Worm (Caenorhabditis elegans) whole organism, young adult: ENCODE measurements around the gene msp-38.
A peak's percentile ranks its signal among the peaks of the same experiment; 100 is the strongest.

ENCODE experiments used
- B0336.3 ChIP-seq: fragments of 200-800 bp; sonication (Bioruptor generic); IDR thresholded peaks from 2 replicates; pipeline ENCODE4 v1.3.6; 2022; ENCODE audit warnings: missing genetic modification characterization, missing compliant biosample characterization
- C17E4.6 ChIP-seq: fragments of 200-800 bp; sonication (Bioruptor generic); IDR thresholded peaks from 2 replicates; pipeline ENCODE4 v1.3.6; 2022; ENCODE audit warnings: missing genetic modification reagents, missing genetic modification characterization, missing compliant biosample characterization
- F10E7.11 ChIP-seq: sonication (generic microtip); optimal IDR thresholded peaks from 2 replicates; lab custom pipeline; 2017; ENCODE audit warnings: mild to moderate bottlenecking, missing genetic modification characterization, moderate library complexity, missing compliant biosample characterization
- F22D6.2 ChIP-seq: sonication (generic microtip); optimal IDR thresholded peaks from 2 replicates; lab custom pipeline; 2016; ENCODE audit warnings: mild to moderate bottlenecking, missing genetic modification characterization, missing compliant biosample characterization
- F23B12.7 ChIP-seq: sonication (generic microtip); optimal IDR thresholded peaks from 2 replicates; lab custom pipeline; 2017; ENCODE audit warnings: missing genetic modification characterization, mild to moderate bottlenecking, missing compliant biosample characterization, antibody characterized with exemption, moderate library complexity; ENCODE audit not compliant: insufficient read depth
- F33H1.4 ChIP-seq: fragments of 200-800 bp; sonication (Bioruptor generic); IDR thresholded peaks from 2 replicates; pipeline ENCODE4 v1.3.6; 2022; ENCODE audit warnings: missing genetic modification reagents, missing genetic modification characterization, missing compliant biosample characterization
- F52B5.7 ChIP-seq: sonication (generic microtip); optimal IDR thresholded peaks from 2 replicates; lab custom pipeline; 2016; ENCODE audit warnings: mild to moderate bottlenecking, missing genetic modification characterization, missing compliant biosample characterization
- K11D2.4 ChIP-seq: fragments of 200-800 bp; sonication (Bioruptor generic); IDR thresholded peaks from 2 replicates; pipeline ENCODE4 v1.3.6; 2022; ENCODE audit warnings: missing genetic modification reagents, missing genetic modification characterization, missing compliant biosample characterization
- T26A5.8 ChIP-seq: sonication (generic microtip); optimal IDR thresholded peaks from 2 replicates; lab custom pipeline; 2016; ENCODE audit warnings: missing genetic modification characterization, missing compliant biosample characterization
- Y53G8AR.9 ChIP-seq: fragments of 200-800 bp; sonication (Bioruptor generic); conservative IDR thresholded peaks from 2 replicates; pipeline ENCODE4 v1.3.6; 2022; ENCODE audit warnings: missing genetic modification reagents, missing genetic modification characterization, missing compliant biosample characterization
- Y67H2A.10 ChIP-seq: fragments of 200-800 bp; sonication (Bioruptor generic); conservative IDR thresholded peaks from 2 replicates; pipeline ENCODE4 v1.3.6; 2022; ENCODE audit warnings: missing genetic modification reagents, missing genetic modification characterization, missing compliant biosample characterization
- Y79H2A.3 ChIP-seq: fragments of 200-800 bp; sonication (Bioruptor generic); conservative IDR thresholded peaks from 2 replicates; pipeline ENCODE4 v1.3.6; 2022; ENCODE audit warnings: missing genetic modification reagents, missing genetic modification characterization, missing compliant biosample characterization
- Y95B8A.8 ChIP-seq: fragments of 200-800 bp; sonication (Bioruptor generic); IDR thresholded peaks from 2 replicates; pipeline ENCODE4 v1.3.6; 2022; ENCODE audit warnings: missing genetic modification reagents, missing genetic modification characterization, missing compliant biosample characterization
- ZK185.1 ChIP-seq: sonication (generic microtip); optimal IDR thresholded peaks from 2 replicates; lab custom pipeline; 2016; ENCODE audit warnings: mild to moderate bottlenecking, missing genetic modification characterization, missing compliant biosample characterization; ENCODE audit not compliant: poor library complexity, severe bottlenecking
- akir-1 ChIP-seq: fragments of 200-800 bp; sonication (Bioruptor generic); optimal IDR thresholded peaks from 2 replicates; lab custom pipeline; 2018; ENCODE audit warnings: mild to moderate bottlenecking, missing genetic modification characterization, moderate library complexity, missing compliant biosample characterization
- ama-1 ChIP-seq, 3 experiments: fragments of 150-350 bp in 1 of 3; sonication (generic microtip) in 2 of 3; optimal IDR thresholded peaks; 2 replicates each; lab custom pipeline; 2014 to 2018; ENCODE audit warnings: missing biosample characterization in 2 of 3, missing genetic modification characterization in 2 of 3, missing genetic modification reagents in 2 of 3
- aptf-3 ChIP-seq: fragments of 200-800 bp; sonication (Bioruptor generic); IDR thresholded peaks from 2 replicates; pipeline ENCODE4 v1.3.6; 2022; ENCODE audit warnings: missing genetic modification characterization, missing compliant biosample characterization
- athp-1 ChIP-seq: sonication (generic microtip); optimal IDR thresholded peaks from 2 replicates; lab custom pipeline; 2017; ENCODE audit warnings: mild to moderate bottlenecking, missing genetic modification characterization, missing compliant biosample characterization
- attf-6 ChIP-seq: fragments of 200-800 bp; sonication (Bioruptor generic); IDR thresholded peaks from 2 replicates; pipeline ENCODE4 v1.3.6; 2022; ENCODE audit warnings: missing genetic modification reagents, missing genetic modification characterization, missing compliant biosample characterization
- ccch-3 ChIP-seq: fragments of 200-800 bp; sonication (Bioruptor generic); optimal IDR thresholded peaks from 2 replicates; lab custom pipeline; 2018; ENCODE audit warnings: mild to moderate bottlenecking, missing genetic modification characterization, missing compliant biosample characterization
- cebp-2 ChIP-seq: fragments of 200-800 bp; sonication (Bioruptor generic); IDR thresholded peaks from 2 replicates; pipeline ENCODE4 v1.3.6; 2022; ENCODE audit warnings: missing genetic modification characterization, missing compliant biosample characterization
- ceh-27 ChIP-seq: fragments of 200-800 bp; sonication (Bioruptor generic); optimal IDR thresholded peaks from 2 replicates; lab custom pipeline; 2018; ENCODE audit warnings: mild to moderate bottlenecking, missing genetic modification characterization, moderate library complexity, missing compliant biosample characterization
- ceh-40 ChIP-seq: fragments of 200-800 bp; sonication (Bioruptor generic); IDR thresholded peaks from 2 replicates; pipeline ENCODE4 v1.3.6; 2022; ENCODE audit warnings: missing genetic modification characterization, missing compliant biosample characterization
- ceh-58 ChIP-seq: fragments of 200-800 bp; sonication (Bioruptor generic); IDR thresholded peaks from 2 replicates; pipeline ENCODE4 v1.3.6; 2022; ENCODE audit warnings: missing genetic modification characterization, missing compliant biosample characterization
- ceh-91 ChIP-seq: fragments of 200-800 bp; sonication (Bioruptor generic); IDR thresholded peaks from 2 replicates; pipeline ENCODE4 v1.3.6; 2022; ENCODE audit warnings: missing genetic modification reagents, missing genetic modification characterization, missing compliant biosample characterization
- die-1 ChIP-seq: sonication (generic microtip); optimal IDR thresholded peaks from 2 replicates; lab custom pipeline; 2016; ENCODE audit warnings: missing genotype, mild to moderate bottlenecking, missing genetic modification characterization, missing compliant biosample characterization
- dpff-1 ChIP-seq: sonication (generic microtip); optimal IDR thresholded peaks from 2 replicates; lab custom pipeline; 2017; ENCODE audit warnings: mild to moderate bottlenecking, missing genetic modification characterization, missing compliant biosample characterization
- egl-18 ChIP-seq: fragments of 200-800 bp; sonication (Bioruptor generic); IDR thresholded peaks from 2 replicates; pipeline ENCODE4 v1.3.6; 2022; ENCODE audit warnings: missing genetic modification reagents, missing genetic modification characterization, missing compliant biosample characterization
- ekl-4 ChIP-seq: fragments of 200-800 bp; sonication (Bioruptor generic); IDR thresholded peaks from 2 replicates; pipeline ENCODE4 v1.3.6; 2022; ENCODE audit warnings: missing genetic modification reagents, missing genetic modification characterization, missing compliant biosample characterization
- hlh-12 ChIP-seq: sonication (generic microtip); optimal IDR thresholded peaks from 2 replicates; lab custom pipeline; 2016; ENCODE audit warnings: missing genetic modification characterization, missing compliant biosample characterization
- hmg-20 ChIP-seq: fragments of 200-800 bp; sonication (Bioruptor generic); IDR thresholded peaks from 2 replicates; pipeline ENCODE4 v1.3.6; 2022; ENCODE audit warnings: missing genetic modification reagents, missing genetic modification characterization, missing compliant biosample characterization
- hsf-1 ChIP-seq: fragments of 200-800 bp; sonication (Bioruptor generic); IDR thresholded peaks from 2 replicates; pipeline ENCODE4 v1.3.6; 2022; ENCODE audit warnings: missing genetic modification reagents, missing genetic modification characterization, missing compliant biosample characterization
- lag-1 ChIP-seq: fragments of 200-800 bp; sonication (Bioruptor generic); IDR thresholded peaks from 2 replicates; pipeline ENCODE4 v1.3.6; 2022; ENCODE audit warnings: missing genetic modification reagents, missing genetic modification characterization, missing compliant biosample characterization
- lin-26 ChIP-seq: fragments of 200-800 bp; sonication (Bioruptor generic); IDR thresholded peaks from 2 replicates; pipeline ENCODE4 v1.3.6; 2022; ENCODE audit warnings: missing genetic modification reagents, missing genetic modification characterization, missing compliant biosample characterization
- lin-40 ChIP-seq: sonication (generic microtip); optimal IDR thresholded peaks from 2 replicates; lab custom pipeline; 2016; ENCODE audit warnings: missing genetic modification characterization, mild to moderate bottlenecking, missing compliant biosample characterization, missing genotype, missing genetic modification reagents
- lin-54 ChIP-seq: fragments of 200-800 bp; sonication (Bioruptor generic); optimal IDR thresholded peaks from 2 replicates; lab custom pipeline; 2018; ENCODE audit warnings: mild to moderate bottlenecking, missing genetic modification characterization, missing compliant biosample characterization
- madf-8 ChIP-seq: fragments of 200-800 bp; sonication (Bioruptor generic); conservative IDR thresholded peaks from 2 replicates; pipeline ENCODE4 v1.3.6; 2022; ENCODE audit warnings: missing genetic modification reagents, missing genetic modification characterization, missing compliant biosample characterization
- nfya-2 ChIP-seq: fragments of 200-800 bp; sonication (Bioruptor generic); IDR thresholded peaks from 2 replicates; pipeline ENCODE4 v1.3.6; 2022; ENCODE audit warnings: missing genetic modification reagents, missing genetic modification characterization, missing compliant biosample characterization
- nfyb-1 ChIP-seq: fragments of 200-800 bp; sonication (Bioruptor generic); IDR thresholded peaks from 2 replicates; pipeline ENCODE4 v1.3.6; 2022; ENCODE audit warnings: missing genetic modification reagents, missing genetic modification characterization, missing compliant biosample characterization
- nhr-120 ChIP-seq: fragments of 200-800 bp; sonication (Bioruptor generic); IDR thresholded peaks from 2 replicates; pipeline ENCODE4 v1.3.6; 2022; ENCODE audit warnings: missing genetic modification characterization, missing compliant biosample characterization
- nhr-27 ChIP-seq: fragments of 200-800 bp; sonication (Bioruptor generic); optimal IDR thresholded peaks from 2 replicates; lab custom pipeline; 2018; ENCODE audit warnings: mild to moderate bottlenecking, missing genetic modification characterization, moderate library complexity, missing compliant biosample characterization
- nhr-90 ChIP-seq: sonication (generic microtip); optimal IDR thresholded peaks from 2 replicates; lab custom pipeline; 2016; ENCODE audit warnings: missing genotype, mild to moderate bottlenecking, missing genetic modification characterization, missing compliant biosample characterization
- pbrm-1 ChIP-seq: fragments of 200-800 bp; sonication (Bioruptor generic); IDR thresholded peaks from 2 replicates; pipeline ENCODE4 v1.3.6; 2022; ENCODE audit warnings: missing genetic modification reagents, missing genetic modification characterization, missing compliant biosample characterization
- snpc-4 ChIP-seq, 5 experiments: fragments of 150-350 bp in 1 of 5; sonication (generic microtip) in 4 of 5; optimal IDR thresholded peaks; 2 replicates each; lab custom pipeline; 2014 to 2018; ENCODE audit warnings: missing genetic modification characterization in 5 of 5, missing biosample characterization in 3 of 5, antibody characterized with exemption in 2 of 5, mild to moderate bottlenecking in 2 of 5, missing compliant biosample characterization in 2 of 5, missing genotype in 2 of 5, moderate library complexity in 2 of 5, missing genetic modification reagents in 1 of 5
- somi-1 ChIP-seq: fragments of 200-800 bp; sonication (Bioruptor generic); optimal IDR thresholded peaks from 2 replicates; lab custom pipeline; 2018; ENCODE audit warnings: mild to moderate bottlenecking, missing genetic modification characterization, missing compliant biosample characterization
- unc-130 ChIP-seq: sonication (generic microtip); optimal IDR thresholded peaks from 2 replicates; lab custom pipeline; 2016; ENCODE audit warnings: missing genetic modification reagents, missing genetic modification characterization, missing compliant biosample characterization
- ztf-22 ChIP-seq: fragments of 200-800 bp; sonication (Bioruptor generic); optimal IDR thresholded peaks from 2 replicates; lab custom pipeline; 2018; ENCODE audit warnings: mild to moderate bottlenecking, missing genetic modification characterization, moderate library complexity, missing compliant biosample characterization
- ztf-25 ChIP-seq: fragments of 200-800 bp; sonication (Bioruptor generic); IDR thresholded peaks from 2 replicates; pipeline ENCODE4 v1.3.6; 2022; ENCODE audit warnings: missing genetic modification reagents, missing genetic modification characterization, missing compliant biosample characterization
- ztf-6 ChIP-seq: fragments of 200-800 bp; sonication (Bioruptor generic); IDR thresholded peaks from 2 replicates; pipeline ENCODE4 v1.3.6; 2022; ENCODE audit warnings: missing genetic modification reagents, missing genetic modification characterization, missing compliant biosample characterization

msp-38 gene

ce11 chrIV:10151439-10151997, 8.0 kb upstream of the msp-38 start, which contains the start of gene copg-1 (continued):
- TF ChIP-seq F10E7.11 (tag; lab: Kevin White, UChicago), result no peak
- no peak for TF ChIP-seq nfya-2
- peak; percentile 14 for TF ChIP-seq lin-54 (GFP tag; lab: Kevin White, UChicago)
- no peak for TF ChIP-seq dpff-1
- no peak for TF ChIP-seq F22D6.2
- no peak for TF ChIP-seq nfyb-1 (GFP tag; lab: Robert Waterston, UW)
- no peak for TF ChIP-seq nhr-90 (tag; lab: Kevin White, UChicago)
- no peak for TF ChIP-seq Y79H2A.3
- TF ChIP-seq F23B12.7 (tag; lab: Kevin White, UChicago), result peak; percentile 25
- TF ChIP-seq aptf-3, result no peak
- TF ChIP-seq K11D2.4 (GFP tag; lab: Robert Waterston, UW), result no peak
- no peak for TF ChIP-seq nhr-27 (tag; lab: Kevin White, UChicago)
- no peak for TF ChIP-seq ama-1 (optimal IDR thresholded peaks at IDR 0.05; lab: Kevin White, UChicago)
- TF ChIP-seq ama-1 (GFP tag; optimal IDR thresholded peaks at IDR 0.05; lab: Kevin White, UChicago), result no peak
- no peak for TF ChIP-seq B0336.3 (GFP tag; lab: Robert Waterston, UW)
- TF ChIP-seq Y95B8A.8, result no peak
- TF ChIP-seq Y53G8AR.9 (GFP tag; lab: Robert Waterston, UW), result no peak
- no peak for TF ChIP-seq egl-18 (GFP tag; lab: Robert Waterston, UW)
- TF ChIP-seq die-1 (tag; lab: Kevin White, UChicago), result no peak
- peak; percentile 4 for TF ChIP-seq snpc-4 (GFP tag; optimal IDR thresholded peaks at IDR 0.05; lab: Kevin White, UChicago)
- TF ChIP-seq snpc-4 (tag; optimal IDR thresholded peaks at IDR 0.05; lab: Kevin White, UChicago), result peak in 2 of 4 experiments; percentile 0 to 12
- no peak for TF ChIP-seq ceh-58 (GFP tag; lab: Robert Waterston, UW)
- TF ChIP-seq ceh-27, result no peak
- TF ChIP-seq ekl-4 (GFP tag; lab: Robert Waterston, UW), result no peak
- no peak for TF ChIP-seq athp-1 (tag; lab: Kevin White, UChicago)
- no peak for TF ChIP-seq T26A5.8 (tag; lab: Kevin White, UChicago)
- TF ChIP-seq madf-8 (GFP tag; lab: Robert Waterston, UW), result 0 out of 2 replicates have a peak, but pooled peaks have one; percentile 6
- no peak for TF ChIP-seq ztf-6
- no peak for TF ChIP-seq C17E4.6 (GFP tag; lab: Robert Waterston, UW)
- no peak for TF ChIP-seq ztf-25
- TF ChIP-seq ceh-91, result no peak
- no peak for TF ChIP-seq pbrm-1 (GFP tag; lab: Robert Waterston, UW)
- TF ChIP-seq F52B5.7, result no peak
- TF ChIP-seq lin-26 (GFP tag; lab: Robert Waterston, UW), result no peak
- TF ChIP-seq ztf-22, result no peak
- no peak for TF ChIP-seq somi-1
- peak; percentile 46 for TF ChIP-seq F33H1.4 (GFP tag; lab: Robert Waterston, UW)
- TF ChIP-seq hlh-12 (tag; lab: Kevin White, UChicago), result no peak
- TF ChIP-seq hmg-20, result no peak
- no peak for TF ChIP-seq ccch-3 (GFP tag; lab: Kevin White, UChicago)
- no peak for TF ChIP-seq ZK185.1
- TF ChIP-seq attf-6, result no peak
- TF ChIP-seq lag-1 (GFP tag; lab: Robert Waterston, UW), result no peak
- peak; percentile 2 for TF ChIP-seq lin-40
- no peak for TF ChIP-seq cebp-2 (GFP tag; lab: Robert Waterston, UW)
- no peak for TF ChIP-seq hsf-1 (GFP tag; lab: Robert Waterston, UW)
- no peak for TF ChIP-seq nhr-120 (GFP tag; lab: Robert Waterston, UW)
- no peak for TF ChIP-seq akir-1 (GFP tag; lab: Kevin White, UChicago)
- no peak for TF ChIP-seq ceh-40
- TF ChIP-seq Y67H2A.10, result no peak
- no peak for TF ChIP-seq unc-130 (GFP tag; lab: Kevin White, UChicago)
